Fruit fly (Drosophila melanogaster): ENCODE measurements around the gene CG33269.

CG33269 gene

DNA sequence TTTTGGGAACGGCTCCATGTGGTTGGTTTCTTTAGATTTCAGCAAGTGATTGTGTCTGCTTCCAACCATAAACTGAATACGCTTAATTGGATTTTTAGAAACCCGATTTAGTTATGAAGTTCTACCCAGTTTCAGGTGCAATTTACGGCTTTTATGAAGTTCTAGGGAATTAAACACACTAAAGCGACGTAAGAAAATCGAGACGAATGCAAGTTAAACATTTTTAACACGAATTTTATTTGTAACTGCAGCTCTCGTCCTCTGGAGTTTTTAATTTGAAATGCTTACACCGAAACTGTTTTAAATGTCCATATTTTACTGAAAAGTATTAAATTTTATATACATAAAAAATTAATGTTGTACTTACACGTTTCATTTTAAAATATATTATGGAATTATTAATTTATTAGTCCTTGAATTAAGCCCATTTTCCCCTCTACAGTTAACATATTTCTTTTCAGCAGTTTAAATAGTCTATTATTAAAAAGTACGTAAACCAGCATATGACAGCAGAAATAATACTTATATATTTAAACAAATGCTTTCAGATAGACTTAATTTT, 17.9 kb downstream of the CG33269 start, which contains the start of the genes CG46412 and CG33267:
Gene CG46412 (minus strand): TSS at position 101 of the 562 bp plus-strand sequence.
Gene CG33267 (plus strand): TSS at position 512 of the 562 bp plus-strand sequence.
- TF ChIP-seq D1 (tag; optimal IDR thresholded peaks at IDR 0.05) (no peak), EcR (GFP tag; optimal IDR thresholded peaks at IDR 0.05) (no peak), Pif1A (GFP tag; optimal IDR thresholded peaks at IDR 0.05) (no peak), Pif1B (GFP tag; optimal IDR thresholded peaks at IDR 0.05) (no peak), gl (tag; optimal IDR thresholded peaks at IDR 0.05) (no peak), Ets98B (GFP tag; IDR thresholded peaks at IDR 0.05) (no peak), CG8301 (tag; optimal IDR thresholded peaks at IDR 0.05) (no peak), CG8159 (tag; optimal IDR thresholded peaks at IDR 0.05) (no peak), CG13204 (GFP tag; optimal IDR thresholded peaks at IDR 0.05) (no peak), CG17806 (tag; optimal IDR thresholded peaks at IDR 0.05) (no peak), CG14655 (GFP tag; optimal IDR thresholded peaks at IDR 0.05) (no peak), CG4496 (GFP tag; IDR thresholded peaks at IDR 0.05) (no peak)

DNA sequence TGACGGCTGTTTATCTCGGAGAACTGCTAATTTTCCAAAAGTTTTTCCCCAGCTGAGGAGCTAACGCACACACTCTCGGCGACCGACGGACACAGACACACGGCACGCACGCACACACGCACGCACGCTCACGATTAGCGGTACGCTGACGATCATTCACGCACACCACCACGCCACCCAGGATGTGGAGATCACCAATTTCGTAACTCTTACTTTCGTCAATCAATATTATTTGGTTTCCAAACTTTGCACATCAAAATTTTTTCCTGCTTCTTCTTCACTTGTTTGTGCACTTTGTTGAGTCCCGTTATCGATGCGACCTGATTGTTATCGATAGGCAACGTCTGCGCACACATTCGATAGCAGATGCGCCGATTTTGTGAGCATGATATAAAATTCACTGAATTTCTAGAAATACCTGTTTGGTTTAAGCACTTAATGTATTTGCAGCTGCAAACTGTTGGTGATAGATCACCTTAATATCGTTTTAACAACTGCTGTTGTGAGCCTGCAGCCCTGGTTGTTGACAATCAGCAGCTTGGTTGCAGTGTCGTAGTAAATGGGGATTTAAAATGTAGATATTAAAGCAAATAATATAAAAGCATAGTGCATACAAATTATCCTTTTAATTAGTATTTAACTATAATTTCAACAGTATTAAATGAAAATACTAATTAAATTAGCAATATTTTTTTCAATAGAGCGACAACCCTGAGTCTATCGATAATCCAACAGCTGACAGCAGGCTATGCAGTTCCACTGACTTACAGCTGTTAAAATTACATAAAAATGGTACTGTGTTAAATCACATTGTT, 19.8 kb downstream of the CG33269 start, which contains the start of the genes CG7394 and Mob2:
Gene CG7394 (plus strand): TSS at position 51 of the 815 bp plus-strand sequence.
Gene Mob2 (minus strand): TSS at position 288 of the 815 bp plus-strand sequence.
- TF ChIP-seq CG8159 (tag; optimal IDR thresholded peaks at IDR 0.05), result peak; percentile 81
- TF ChIP-seq CG8301 (tag; optimal IDR thresholded peaks at IDR 0.05), result peak; percentile 80
- peak; percentile 87 for TF ChIP-seq CG4496 (GFP tag; IDR thresholded peaks at IDR 0.05)
- peak; percentile 13 for TF ChIP-seq gl (tag; optimal IDR thresholded peaks at IDR 0.05)
- TF ChIP-seq CG13204 (GFP tag; optimal IDR thresholded peaks at IDR 0.05), result no peak
- peak; percentile 85 for TF ChIP-seq D1 (tag; optimal IDR thresholded peaks at IDR 0.05)
- peak; percentile 84 for TF ChIP-seq CG14655 (GFP tag; optimal IDR thresholded peaks at IDR 0.05)
- peak; percentile 88 for TF ChIP-seq Pif1A (GFP tag; optimal IDR thresholded peaks at IDR 0.05)
- TF ChIP-seq Pif1B (GFP tag; optimal IDR thresholded peaks at IDR 0.05), result peak; percentile 87
- TF ChIP-seq CG9948 (tag; optimal IDR thresholded peaks at IDR 0.05), result peak; percentile 75
- peak; percentile 81 for TF ChIP-seq Snoo (tag; optimal IDR thresholded peaks at IDR 0.05)
- TF ChIP-seq Ets98B (GFP tag; IDR thresholded peaks at IDR 0.05), result peak; percentile 87
- TF ChIP-seq CG15710 (tag; optimal IDR thresholded peaks at IDR 0.05), result peak; percentile 81
- TF ChIP-seq CG32121 (GFP tag; IDR thresholded peaks at IDR 0.05), result peak; percentile 86; the same call in 1 of the 2 replicates
- TF ChIP-seq EcR (GFP tag; optimal IDR thresholded peaks at IDR 0.05), result peak; percentile 17
- TF ChIP-seq CG12605 (GFP tag; IDR thresholded peaks at IDR 0.05), result peak; percentile 81
- peak; percentile 80 for TF ChIP-seq CG34367 (tag; optimal IDR thresholded peaks at IDR 0.05)
- peak; percentile 90 for TF ChIP-seq fd96Ca (GFP tag; IDR thresholded peaks at IDR 0.05)
- peak; percentile 87 for TF ChIP-seq CG17806 (tag; optimal IDR thresholded peaks at IDR 0.05)
- peak; percentile 50; the same call in 1 of the 2 replicates for TF ChIP-seq CG10348 (GFP tag; IDR thresholded peaks at IDR 0.05)
- TF ChIP-seq rn (GFP tag; IDR thresholded peaks at IDR 0.05), result peak; percentile 71

DNA sequence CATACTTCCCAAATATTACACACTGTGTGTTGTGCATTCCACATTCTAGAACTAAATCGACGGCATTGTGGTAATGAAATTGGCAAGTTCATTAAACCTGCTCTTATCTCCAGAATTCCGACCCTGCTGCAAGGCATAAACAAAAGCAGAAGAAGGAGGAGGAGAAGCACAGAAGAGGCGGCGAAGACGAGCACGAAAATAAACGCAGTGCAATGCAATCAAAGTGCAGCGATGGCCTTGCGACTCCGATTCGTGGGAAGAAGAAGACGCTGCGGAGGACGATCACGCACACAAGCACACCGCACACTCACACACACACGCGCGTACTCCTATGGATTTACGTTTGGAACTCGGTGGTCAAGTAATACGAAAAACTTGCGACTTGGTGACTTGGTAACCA, 21.1 kb downstream of the CG33269 start:
- 0 out of 3 replicates have a peak, but pooled peaks have one; percentile 9 for TF ChIP-seq CG4496 (GFP tag; IDR thresholded peaks at IDR 0.05)
- TF ChIP-seq CG12605 (GFP tag; IDR thresholded peaks at IDR 0.05), result no peak
- no peak for TF ChIP-seq Pif1A (GFP tag; optimal IDR thresholded peaks at IDR 0.05)
- TF ChIP-seq CG34367 (tag; optimal IDR thresholded peaks at IDR 0.05), result no peak
- no peak for TF ChIP-seq CG14655 (GFP tag; optimal IDR thresholded peaks at IDR 0.05)
- TF ChIP-seq CG17806 (tag; optimal IDR thresholded peaks at IDR 0.05), result no peak
- no peak for TF ChIP-seq Pif1B (GFP tag; optimal IDR thresholded peaks at IDR 0.05)
- TF ChIP-seq CG13204 (GFP tag; optimal IDR thresholded peaks at IDR 0.05), result peak; percentile 60
- no peak for TF ChIP-seq CG9948 (tag; optimal IDR thresholded peaks at IDR 0.05)
- no peak for TF ChIP-seq CG32121 (GFP tag; IDR thresholded peaks at IDR 0.05)
- no peak for TF ChIP-seq gl (tag; optimal IDR thresholded peaks at IDR 0.05)
- peak; percentile 97 for TF ChIP-seq EcR (GFP tag; optimal IDR thresholded peaks at IDR 0.05)

DNA sequence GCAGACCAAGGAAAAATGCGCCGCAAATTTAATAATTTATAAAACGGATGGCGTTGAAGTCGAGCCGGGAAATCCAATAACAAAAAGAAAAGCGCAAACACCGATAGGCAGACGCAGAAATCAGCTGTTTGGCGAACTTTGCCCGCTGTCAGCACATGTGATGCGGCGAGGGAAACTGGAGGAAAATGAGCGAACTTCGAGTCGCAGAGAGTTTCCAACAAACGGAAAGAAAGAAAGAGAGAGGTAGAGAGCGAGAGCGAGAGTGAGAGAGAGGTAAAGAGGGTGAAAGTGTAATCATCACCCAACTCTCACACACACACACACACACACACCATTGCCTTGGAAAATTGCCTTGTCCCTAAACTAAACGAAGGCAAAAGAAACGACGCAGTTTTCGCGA, 24.8 kb downstream of the CG33269 start:
- TF ChIP-seq rn (GFP tag; IDR thresholded peaks at IDR 0.05) (no peak), Ets98B (GFP tag; IDR thresholded peaks at IDR 0.05) (peak; percentile 76), Pif1A (GFP tag; optimal IDR thresholded peaks at IDR 0.05) (peak; percentile 50), D1 (tag; optimal IDR thresholded peaks at IDR 0.05) (no peak), CG13204 (GFP tag; optimal IDR thresholded peaks at IDR 0.05) (peak; percentile 73), Pif1B (GFP tag; optimal IDR thresholded peaks at IDR 0.05) (peak; percentile 6), fd96Ca (GFP tag; IDR thresholded peaks at IDR 0.05) (peak; percentile 78), CG32121 (GFP tag; IDR thresholded peaks at IDR 0.05) (peak; percentile 26; the same call in 1 of the 2 replicates), CG9948 (tag; optimal IDR thresholded peaks at IDR 0.05) (peak; percentile 9), Snoo (tag; optimal IDR thresholded peaks at IDR 0.05) (no peak), CG8159 (tag; optimal IDR thresholded peaks at IDR 0.05) (peak; percentile 9), CG14655 (GFP tag; optimal IDR thresholded peaks at IDR 0.05) (peak; percentile 77), CG4496 (GFP tag; IDR thresholded peaks at IDR 0.05) (peak; percentile 74), CG8301 (tag; optimal IDR thresholded peaks at IDR 0.05) (peak; percentile 73), EcR (GFP tag; optimal IDR thresholded peaks at IDR 0.05) (peak; percentile 6), CG15710 (tag; optimal IDR thresholded peaks at IDR 0.05) (no peak), CG12605 (GFP tag; IDR thresholded peaks at IDR 0.05) (peak; percentile 84), CG10348 (GFP tag; IDR thresholded peaks at IDR 0.05) (no peak), CG17806 (tag; optimal IDR thresholded peaks at IDR 0.05) (peak; percentile 21), CG34367 (tag; optimal IDR thresholded peaks at IDR 0.05) (peak; percentile 33), gl (tag; optimal IDR thresholded peaks at IDR 0.05) (peak; percentile 89)

DNA sequence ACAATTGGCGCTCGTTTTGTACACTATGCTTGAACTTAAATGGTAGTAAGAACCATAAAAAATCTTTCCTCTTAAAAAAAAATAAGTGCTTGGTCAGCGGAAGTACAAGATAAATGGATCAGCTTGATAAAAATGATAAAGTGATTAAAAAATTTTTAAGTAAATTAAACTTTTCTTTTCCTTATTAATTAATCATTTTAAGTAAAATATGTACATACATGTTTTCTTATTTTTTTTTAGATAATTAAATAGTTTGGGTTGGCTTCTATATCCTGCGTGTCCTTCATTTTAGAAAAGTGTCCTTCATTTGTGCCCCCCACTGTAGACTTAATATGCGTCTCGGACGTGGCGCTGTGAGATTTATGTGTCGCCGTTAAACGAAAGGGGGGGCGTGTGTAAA, 25.4 kb downstream of the CG33269 start:
- TF ChIP-seq CG9948 (tag; optimal IDR thresholded peaks at IDR 0.05) (peak; percentile 8), CG14655 (GFP tag; optimal IDR thresholded peaks at IDR 0.05) (no peak), CG13204 (GFP tag; optimal IDR thresholded peaks at IDR 0.05) (no peak)

Data from whole organism, pupa.